Fruit fly (Drosophila melanogaster) S2 (cell line): ENCODE data around the gene CG2021.

Experiments
- CG8478 ChIP-seq: fragments of >200 bp; optimal IDR thresholded peaks from 2 replicates; lab custom pipeline; 2018
- CTCF ChIP-seq, 2 experiments: fragments of >200 bp; optimal IDR thresholded peaks; 2 replicates each; lab custom pipeline; 2018

DNA sequence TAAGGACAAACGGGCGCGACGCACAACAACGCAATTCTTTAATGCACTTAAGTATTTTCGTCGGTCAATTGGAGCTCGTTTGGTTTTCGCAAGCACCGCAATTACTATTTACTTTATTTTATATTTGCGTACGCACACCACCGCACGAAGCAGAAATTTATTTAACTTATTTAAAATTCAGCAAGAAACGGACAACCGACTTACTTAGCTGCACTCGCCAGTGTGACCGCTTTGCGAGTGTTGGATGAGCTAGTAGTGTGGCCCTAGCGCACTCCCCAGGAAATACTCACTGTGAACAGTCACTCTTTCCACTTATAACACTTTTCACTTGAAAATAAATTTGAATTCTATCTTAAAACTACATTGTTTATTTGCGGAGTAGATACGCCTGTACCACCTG lies 46.3 kb downstream of the CG2021 start, which contains the start of gene drpr:
- TF ChIP-seq CTCF (optimal IDR thresholded peaks at IDR 0.05; lab: Kevin White, UChicago) (peak; percentile 24 to 40), CG8478 (lab: Kevin White, UChicago) (no peak)
